Fruit fly (Drosophila melanogaster): ENCODE data around the gene CG9175.

Gene CG9175

DNA sequence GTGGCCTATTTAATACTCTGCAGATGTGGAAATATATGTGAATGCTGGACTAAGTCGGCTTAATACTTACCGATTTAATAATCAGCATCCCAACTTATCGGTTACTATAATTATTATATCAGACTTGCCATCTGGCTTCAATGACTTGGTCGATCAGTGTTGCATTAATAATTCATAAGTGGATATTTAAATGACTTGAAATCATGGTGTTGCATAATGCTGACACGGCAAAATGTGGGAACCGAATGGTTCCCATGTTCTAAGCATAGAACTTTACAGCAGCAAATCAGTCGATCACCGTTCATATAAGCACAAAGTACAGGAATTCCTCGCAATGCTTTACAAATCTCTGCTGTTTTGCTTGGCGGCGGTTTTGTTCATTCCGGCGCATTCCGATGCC is 38.6 kb downstream of the CG9175 start, which contains the start of gene CG34180:
TSS of gene CG34180 (plus strand) at position 301 of the 400 bp plus-strand sequence.
- TF ChIP-seq CG6683 (GFP tag; optimal IDR thresholded peaks at IDR 0.05) = no peak
- no peak for TF ChIP-seq tll (GFP tag; optimal IDR thresholded peaks at IDR 0.05)
- TF ChIP-seq CG4424 (GFP tag; optimal IDR thresholded peaks at IDR 0.05) = no peak
- TF ChIP-seq klu (GFP tag; IDR thresholded peaks at IDR 0.05) = no peak
- TF ChIP-seq bowl (GFP tag; IDR thresholded peaks at IDR 0.05) = no peak
- TF ChIP-seq Pdp1 (GFP tag; optimal IDR thresholded peaks at IDR 0.05) = peak in 1 of 2 experiments; percentile 17

DNA sequence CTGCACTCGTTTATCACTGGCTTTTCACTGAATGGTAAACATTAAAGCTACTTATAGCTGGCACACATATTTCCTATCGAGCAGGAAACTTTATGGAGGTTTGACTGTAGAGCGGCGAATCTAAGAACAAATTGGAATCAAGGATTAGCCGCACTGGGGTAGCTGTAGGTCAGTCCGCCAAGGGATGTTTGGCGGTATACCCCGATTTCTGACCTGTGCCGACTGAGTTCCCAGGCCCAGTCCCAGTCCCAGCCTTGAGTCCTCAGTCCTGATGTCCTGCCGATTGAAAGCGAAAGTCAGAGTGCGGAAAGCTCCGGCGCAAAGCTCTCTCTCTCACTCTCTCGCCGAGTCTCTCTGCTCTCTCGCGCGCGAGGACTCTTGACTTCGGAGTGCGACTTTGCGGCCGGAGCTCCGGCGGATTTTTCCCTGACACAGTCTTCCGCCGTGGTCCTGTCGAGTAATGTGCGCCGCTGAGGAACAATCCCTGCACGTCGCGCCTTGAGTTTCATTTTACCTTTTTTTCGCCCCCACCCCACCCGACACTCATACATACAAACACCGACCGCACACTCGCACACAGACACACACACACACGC is 44.8 kb downstream of the CG9175 start, which contains the start of gene CG13995:
TSS of gene CG13995 (plus strand) at position 429 of the 596 bp plus-strand sequence.
- peak; percentile 22 for TF ChIP-seq lab (GFP tag; optimal IDR thresholded peaks at IDR 0.05)
- 0 out of 2 replicates have a peak, but pooled peaks have one; percentile 10 for TF ChIP-seq inv (GFP tag; IDR thresholded peaks at IDR 0.05; ENCODE audit: partially characterized antibody)
- TF ChIP-seq Sox102F (GFP tag; optimal IDR thresholded peaks at IDR 0.05) = no peak
- no peak for TF ChIP-seq hkb (optimal IDR thresholded peaks at IDR 0.05)
- TF ChIP-seq hkb (GFP tag; IDR thresholded peaks at IDR 0.05) = peak; percentile 19; the same call in 1 of the 2 replicates
- TF ChIP-seq Med (GFP tag) = peak; percentile 58
- no peak for TF ChIP-seq wdn (GFP tag; IDR thresholded peaks at IDR 0.05)
- no peak for TF ChIP-seq Atf3 (GFP tag; optimal IDR thresholded peaks at IDR 0.05)
- peak; percentile 89 for TF ChIP-seq Deaf1 (tag; optimal IDR thresholded peaks at IDR 0.05)
- TF ChIP-seq Blimp-1 (GFP tag; optimal IDR thresholded peaks at IDR 0.05) = peak; percentile 28
- TF ChIP-seq CG16779 (GFP tag; IDR thresholded peaks at IDR 0.05) = peak; percentile 74
- peak; percentile 100 for TF ChIP-seq CG13894 (tag; optimal IDR thresholded peaks at IDR 0.05)
- peak; percentile 57 for TF ChIP-seq cg (GFP tag; optimal IDR thresholded peaks at IDR 0.05)
- TF ChIP-seq stwl (tag; optimal IDR thresholded peaks at IDR 0.05) = no peak
- peak; percentile 18 for TF ChIP-seq CG15514 (GFP tag; optimal IDR thresholded peaks at IDR 0.05)
- TF ChIP-seq seq (GFP tag; IDR thresholded peaks at IDR 0.05) = peak; percentile 31; the same call in 1 of the 2 replicates
- no peak for TF ChIP-seq CG16863 (GFP tag; optimal IDR thresholded peaks at IDR 0.05)
- TF ChIP-seq CG32767 (GFP tag; IDR thresholded peaks at IDR 0.05) = 0 out of 2 replicates have a peak, but pooled peaks have one; percentile 26
- peak; percentile 12; the same call in 1 of the 3 replicates for TF ChIP-seq row (GFP tag; IDR thresholded peaks at IDR 0.05)
- TF ChIP-seq tx (GFP tag; optimal IDR thresholded peaks at IDR 0.05) = no peak
- peak; percentile 60 for TF ChIP-seq grau (tag; optimal IDR thresholded peaks at IDR 0.05)
- TF ChIP-seq CG18599 (GFP tag; optimal IDR thresholded peaks at IDR 0.05) = peak; percentile 7
- no peak for TF ChIP-seq Hmx (GFP tag; optimal IDR thresholded peaks at IDR 0.05)
- no peak for TF ChIP-seq CG9609 (GFP tag; optimal IDR thresholded peaks at IDR 0.05)
- peak; percentile 54 for TF ChIP-seq nom (GFP tag; optimal IDR thresholded peaks at IDR 0.05)
- TF ChIP-seq CG15696 (tag; optimal IDR thresholded peaks at IDR 0.05) = no peak
- TF ChIP-seq ase (GFP tag; IDR thresholded peaks at IDR 0.05) = 0 out of 3 replicates have a peak, but pooled peaks have one; percentile 36
- TF ChIP-seq ttk (GFP tag; IDR thresholded peaks at IDR 0.05) = 0 out of 2 replicates have a peak, but pooled peaks have one; percentile 24
- no peak for TF ChIP-seq CG15601 (tag; optimal IDR thresholded peaks at IDR 0.05)
- TF ChIP-seq Adf1 (GFP tag; IDR thresholded peaks at IDR 0.05) = peak; percentile 14; the same call in 1 of the 2 replicates
- no peak for TF ChIP-seq CG7839 (tag; optimal IDR thresholded peaks at IDR 0.05)
- no peak for TF ChIP-seq Oli (tag; optimal IDR thresholded peaks at IDR 0.05)
- no peak for TF ChIP-seq CG18476 (GFP tag; optimal IDR thresholded peaks at IDR 0.05)
- TF ChIP-seq Bgb (GFP tag; IDR thresholded peaks at IDR 0.05; ENCODE audit: partially characterized antibody) = peak; percentile 27; the same call in 1 of the 2 replicates
- TF ChIP-seq Trl (optimal IDR thresholded peaks at IDR 0.05) = peak in 1 of 2 experiments; percentile 71
- no peak for TF ChIP-seq Trl (GFP tag; optimal IDR thresholded peaks at IDR 0.05)
- TF ChIP-seq Hr51 (GFP tag; optimal IDR thresholded peaks at IDR 0.05) = peak in 1 of 2 experiments; percentile 75
